Worm (Caenorhabditis elegans) whole organism, dauer: ENCODE data around the gene cutl-5.

Experiments
- unc-62 ChIP-seq: sonication (generic microtip); optimal IDR thresholded peaks from 2 replicates; lab custom pipeline; 2017; ENCODE audit warnings: missing biosample characterization, missing genetic modification reagents, missing genetic modification characterization

Gene cutl-5

ce11 chrII:7119525-7119924 lies 3.8 kb upstream of the cutl-5 start:
- TF ChIP-seq unc-62 (GFP tag; lab: Kevin White, UChicago) = no peak

- no peak for TF ChIP-seq unc-62 (GFP tag; lab: Kevin White, UChicago)
Observed at ce11 chrII:7116350-7116749, 644 bp upstream of the cutl-5 start, which contains the start of gene spon-1. Gene spon-1, plus strand, starts transcription at chrII:7116557.

- TF ChIP-seq unc-62 (GFP tag; lab: Kevin White, UChicago) = no peak
Observed at ce11 chrII:7112780-7113179, 2.9 kb downstream of the cutl-5 start, which contains the start of gene F10E7.6. Gene F10E7.6, plus strand, starts transcription at chrII:7113080.

ce11 chrII:7111657-7112049 lies 4.1 kb downstream of the cutl-5 start, which contains the start of gene F10E7.5:
Gene F10E7.5, plus strand, starts transcription at chrII:7111978.
- TF ChIP-seq unc-62 (GFP tag; lab: Kevin White, UChicago) = no peak

ce11 chrII:7111012-7111656 lies 4.6 kb downstream of the cutl-5 start:
- TF ChIP-seq unc-62 (GFP tag; lab: Kevin White, UChicago) = no peak

- TF ChIP-seq unc-62 (GFP tag; lab: Kevin White, UChicago) = no peak
Observed at ce11 chrII:7109956-7110355, 5.8 kb downstream of the cutl-5 start, which contains the start of gene F10E7.9. Gene F10E7.9, minus strand, starts transcription at chrII:7110056.

ce11 chrII:7106313-7106712 lies 9.4 kb downstream of the cutl-5 start:
- no peak for TF ChIP-seq unc-62 (GFP tag; lab: Kevin White, UChicago)

- TF ChIP-seq unc-62 (GFP tag; lab: Kevin White, UChicago) = no peak
Observed at ce11 chrII:7104794-7105613, 10.7 kb downstream of the cutl-5 start, which contains the start of the genes farl-11 and rpl-33. Gene farl-11, minus strand, starts transcription at chrII:7105035. Gene rpl-33, plus strand, starts transcription at chrII:7105563.

- TF ChIP-seq unc-62 (GFP tag; lab: Kevin White, UChicago) = no peak
Observed at ce11 chrII:7103111-7103510, 12.6 kb downstream of the cutl-5 start.

ce11 chrII:7102288-7102687 lies 13.4 kb downstream of the cutl-5 start:
- TF ChIP-seq unc-62 (GFP tag; lab: Kevin White, UChicago) = no peak

ce11 chrII:7100838-7101237 lies 14.9 kb downstream of the cutl-5 start, which contains the start of gene mmaa-1:
Gene mmaa-1, minus strand, starts transcription at chrII:7101165.
- no peak for TF ChIP-seq unc-62 (GFP tag; lab: Kevin White, UChicago)

- no peak for TF ChIP-seq unc-62 (GFP tag; lab: Kevin White, UChicago)
Observed at ce11 chrII:7099231-7099630, 16.5 kb downstream of the cutl-5 start.

ce11 chrII:7098578-7098977 lies 17.1 kb downstream of the cutl-5 start, which contains the start of gene mct-5:
Gene mct-5, minus strand, starts transcription at chrII:7098593.
- no peak for TF ChIP-seq unc-62 (GFP tag; lab: Kevin White, UChicago)

ce11 chrII:7095970-7096369 lies 19.7 kb downstream of the cutl-5 start:
- TF ChIP-seq unc-62 (GFP tag; lab: Kevin White, UChicago) = no peak

- TF ChIP-seq unc-62 (GFP tag; lab: Kevin White, UChicago) = no peak
Observed at ce11 chrII:7093339-7093821, 22.3 kb downstream of the cutl-5 start, which contains the start of gene T02G5.3. Gene T02G5.3, plus strand, starts transcription at chrII:7093389.

ce11 chrII:7090852-7091251 lies 24.9 kb downstream of the cutl-5 start:
- TF ChIP-seq unc-62 (GFP tag; lab: Kevin White, UChicago) = no peak
